Worm (Caenorhabditis elegans) whole organism, mixed stage, embryonic: ENCODE results near the gene Y54E2A.7.

Experiments
- ceh-83 ChIP-seq: fragments of 200-800 bp; sonication (Bioruptor generic); optimal IDR thresholded peaks from 2 replicates; lab custom pipeline; 2018; ENCODE audit warnings: mild to moderate bottlenecking, missing genetic modification characterization, missing compliant biosample characterization
- elt-3 ChIP-seq: fragments of 150-350 bp; optimal IDR thresholded peaks from 2 replicates; lab custom pipeline; 2014; ENCODE audit warnings: missing biosample characterization, missing genetic modification characterization
- hlh-1 ChIP-seq: fragments of 150-350 bp; optimal IDR thresholded peaks from 2 replicates; lab custom pipeline; 2014; ENCODE audit warnings: missing biosample characterization, missing genetic modification reagents, missing genetic modification characterization
- lin-13 ChIP-seq: fragments of 150-350 bp; optimal IDR thresholded peaks from 2 replicates; lab custom pipeline; 2014; ENCODE audit warnings: missing biosample characterization, missing genetic modification characterization
- lsy-2 ChIP-seq: fragments of 150-350 bp; optimal IDR thresholded peaks from 2 replicates; lab custom pipeline; 2014; ENCODE audit warnings: missing biosample characterization, missing genetic modification characterization
- nhr-2 ChIP-seq: fragments of 150-350 bp; optimal IDR thresholded peaks from 2 replicates; lab custom pipeline; 2014; ENCODE audit warnings: missing biosample characterization, missing genetic modification characterization
- sptf-1 ChIP-seq: sonication (generic microtip); optimal IDR thresholded peaks from 2 replicates; lab custom pipeline; 2017; ENCODE audit warnings: mild to moderate bottlenecking, missing genetic modification characterization, moderate library complexity, missing compliant biosample characterization
- ztf-11 ChIP-seq: fragments of 150-350 bp; optimal IDR thresholded peaks from 2 replicates; lab custom pipeline; 2014; ENCODE audit warnings: missing biosample characterization, missing genetic modification characterization

DNA sequence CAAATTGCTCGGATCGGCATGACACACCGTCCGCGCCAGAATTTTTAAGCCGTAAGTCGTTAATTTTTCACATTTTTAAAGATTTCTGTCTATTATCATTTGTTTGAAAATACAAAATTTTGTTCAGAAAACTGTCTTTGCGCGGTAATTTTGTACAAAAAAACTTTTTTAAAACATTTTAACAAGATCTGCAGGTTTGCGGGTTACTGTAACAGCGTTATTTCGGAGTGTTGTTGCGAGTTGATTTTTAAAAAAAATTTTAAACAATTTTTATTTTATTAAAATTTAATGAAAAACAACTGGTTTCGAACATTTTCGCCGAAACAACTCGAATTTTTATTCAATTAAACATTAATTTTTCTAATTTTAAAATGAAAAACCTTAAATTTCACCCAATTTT is 40.3 kb upstream of the Y54E2A.7 start:
- TF ChIP-seq hlh-1 (tag; lab: Kevin White, UChicago) = no peak
- no peak for TF ChIP-seq elt-3
- no peak for TF ChIP-seq ceh-83
- TF ChIP-seq nhr-2 (tag; lab: Kevin White, UChicago) = no peak
- no peak for TF ChIP-seq ztf-11 (tag; lab: Kevin White, UChicago)
- TF ChIP-seq lin-13 (tag; lab: Kevin White, UChicago) = no peak
- TF ChIP-seq lsy-2 (tag; lab: Kevin White, UChicago) = no peak
- no peak for TF ChIP-seq sptf-1 (tag; lab: Kevin White, UChicago)
